Fruit fly (Drosophila melanogaster) whole organism, embryonic: Measurements from ENCODE around the gene Ada2a.
A peak's percentile ranks its signal among the peaks of the same experiment; 100 is the strongest.

Experiments
- ATbp ChIP-seq: fragments of 200-800 bp; sonication (Bioruptor generic); optimal IDR thresholded peaks from 2 replicates; lab custom pipeline; 2017; ENCODE audit warnings: missing biosample characterization, mild to moderate bottlenecking, missing genetic modification characterization, missing genetic modification reagents
- Ada2b ChIP-seq: fragments of 200-800 bp; sonication (Bioruptor generic); IDR thresholded peaks from 2 replicates; pipeline ENCODE4 v1.3.6; 2022; ENCODE audit warnings: missing biosample characterization, missing genetic modification characterization
- Atf3 ChIP-seq: fragments of 200-800 bp; sonication (Bioruptor generic); optimal IDR thresholded peaks from 3 replicates; lab custom pipeline; 2016; ENCODE audit warnings: missing biosample characterization, missing genetic modification characterization
- CG11085 ChIP-seq: fragments of 200-800 bp; sonication (Bioruptor generic); IDR thresholded peaks from 2 replicates; pipeline ENCODE4 v1.3.6; 2022; ENCODE audit warnings: missing biosample characterization, missing genetic modification characterization
- CG11456 ChIP-seq: fragments of 200-800 bp; sonication (Bioruptor generic); IDR thresholded peaks from 3 replicates; pipeline ENCODE4 v1.3.6; 2022; ENCODE audit warnings: missing biosample characterization, missing genetic modification characterization
- CG11560 ChIP-seq: fragments of 200-800 bp; sonication (Bioruptor generic); IDR thresholded peaks from 3 replicates; pipeline ENCODE4 v1.3.6; 2022; ENCODE audit warnings: missing biosample characterization, missing genetic modification characterization
- CG11695 ChIP-seq: fragments of 200-800 bp; sonication (Bioruptor generic); IDR thresholded peaks from 3 replicates; pipeline ENCODE4 v1.3.6; 2022; ENCODE audit warnings: missing biosample characterization, missing genetic modification characterization
- CG11723 ChIP-seq: fragments of 200-800 bp; sonication (Bioruptor generic); optimal IDR thresholded peaks from 2 replicates; lab custom pipeline; 2017; ENCODE audit warnings: missing biosample characterization, mild to moderate bottlenecking, missing genetic modification characterization
- CG12219 ChIP-seq: fragments of 200-800 bp; sonication (Bioruptor generic); optimal IDR thresholded peaks from 3 replicates; lab custom pipeline; 2018; ENCODE audit warnings: missing biosample characterization, mild to moderate bottlenecking, missing genetic modification characterization
- CG13424 ChIP-seq: fragments of 200-800 bp; sonication (Bioruptor generic); optimal IDR thresholded peaks from 2 replicates; lab custom pipeline; 2019; ENCODE audit warnings: missing biosample characterization, mild to moderate bottlenecking, missing genetic modification characterization, moderate library complexity
- CG14441 ChIP-seq: fragments of 200-800 bp; sonication (Bioruptor generic); IDR thresholded peaks from 2 replicates; pipeline ENCODE4 v1.3.6; 2022; ENCODE audit warnings: missing biosample characterization, missing genetic modification characterization
- CG14710 ChIP-seq: fragments of 200-800 bp; sonication (Bioruptor generic); optimal IDR thresholded peaks from 3 replicates; lab custom pipeline; 2019; ENCODE audit warnings: missing biosample characterization, mild to moderate bottlenecking, missing genetic modification characterization, moderate library complexity
- CG1602 ChIP-seq: fragments of 200-800 bp; sonication (Bioruptor generic); optimal IDR thresholded peaks from 3 replicates; lab custom pipeline; 2016; ENCODE audit warnings: missing biosample characterization, missing genetic modification characterization
- CG16813 ChIP-seq: fragments of 200-800 bp; sonication (Bioruptor generic); IDR thresholded peaks from 3 replicates; pipeline ENCODE4 v1.3.6; 2022; ENCODE audit warnings: missing biosample characterization, missing genetic modification characterization; ENCODE audit not compliant: partially characterized antibody
- CG16863 ChIP-seq: fragments of 200-800 bp; sonication (Bioruptor generic); optimal IDR thresholded peaks from 3 replicates; lab custom pipeline; 2016; ENCODE audit warnings: missing biosample characterization, missing genetic modification characterization
- CG1792 ChIP-seq: fragments of 200-800 bp; sonication (Bioruptor generic); optimal IDR thresholded peaks from 2 replicates; lab custom pipeline; 2016; ENCODE audit warnings: missing biosample characterization, missing genetic modification characterization
- CG1832 ChIP-seq: fragments of 200-800 bp; sonication (Bioruptor generic); optimal IDR thresholded peaks from 2 replicates; lab custom pipeline; 2017; ENCODE audit warnings: missing biosample characterization, mild to moderate bottlenecking, missing genetic modification characterization, inconsistent platforms
- CG3163 ChIP-seq: fragments of 200-800 bp; sonication (Bioruptor generic); optimal IDR thresholded peaks from 3 replicates; lab custom pipeline; 2016; ENCODE audit warnings: missing biosample characterization, missing genetic modification characterization
- CG32532 ChIP-seq: fragments of 200-800 bp; sonication (Bioruptor generic); IDR thresholded peaks from 2 replicates; pipeline ENCODE4 v1.3.6; 2022; ENCODE audit warnings: missing biosample characterization, missing genetic modification characterization
- CG3281 ChIP-seq: fragments of 200-800 bp; sonication (Bioruptor generic); optimal IDR thresholded peaks from 3 replicates; lab custom pipeline; 2017; ENCODE audit warnings: missing biosample characterization, mild to moderate bottlenecking, missing genetic modification characterization
- CG33557 ChIP-seq: fragments of 200-800 bp; sonication (Bioruptor generic); optimal IDR thresholded peaks from 2 replicates; lab custom pipeline; 2019; ENCODE audit warnings: missing biosample characterization, mild to moderate bottlenecking, missing genetic modification characterization, moderate library complexity
- CG42726 ChIP-seq: fragments of 200-800 bp; sonication (Bioruptor generic); IDR thresholded peaks from 2 replicates; pipeline ENCODE4 v1.3.6; 2022; ENCODE audit warnings: missing biosample characterization, missing genetic modification characterization; ENCODE audit not compliant: partially characterized antibody
- CG6175 ChIP-seq: fragments of 200-800 bp; sonication (Bioruptor generic); IDR thresholded peaks from 3 replicates; pipeline ENCODE4 v1.3.6; 2022; ENCODE audit warnings: missing biosample characterization, missing genetic modification characterization
- CG6254 ChIP-seq: fragments of 200-800 bp; sonication (Bioruptor generic); optimal IDR thresholded peaks from 3 replicates; lab custom pipeline; 2017; ENCODE audit warnings: mild to moderate bottlenecking, missing biosample characterization, missing genetic modification reagents, missing genetic modification characterization
- CG8944 ChIP-seq: fragments of 200-800 bp; sonication (Bioruptor generic); optimal IDR thresholded peaks from 3 replicates; lab custom pipeline; 2016; ENCODE audit warnings: missing biosample characterization, missing genetic modification characterization
- CG9437 ChIP-seq: fragments of 200-800 bp; sonication (Bioruptor generic); optimal IDR thresholded peaks from 2 replicates; lab custom pipeline; 2018; ENCODE audit warnings: missing biosample characterization, mild to moderate bottlenecking, missing genetic modification characterization
- D19A ChIP-seq: fragments of 200-800 bp; optimal IDR thresholded peaks from 3 replicates; lab custom pipeline; 2019; ENCODE audit warnings: missing biosample characterization, mild to moderate bottlenecking, missing genetic modification characterization, moderate library complexity
- Dref ChIP-seq: fragments of 200-800 bp; sonication (Bioruptor generic); IDR thresholded peaks from 2 replicates; pipeline ENCODE4 v1.3.6; 2022; ENCODE audit warnings: missing biosample characterization, missing genetic modification characterization
- ERR ChIP-seq: fragments of 200-800 bp; sonication (Bioruptor generic); optimal IDR thresholded peaks from 2 replicates; lab custom pipeline; 2016; ENCODE audit warnings: missing biosample characterization, missing genetic modification characterization
- Elba2 ChIP-seq: fragments of 200-800 bp; sonication (Bioruptor generic); optimal IDR thresholded peaks from 3 replicates; lab custom pipeline; 2016; ENCODE audit warnings: missing biosample characterization, missing genetic modification characterization
- HLH4C ChIP-seq: fragments of 200-800 bp; sonication (Bioruptor generic); IDR thresholded peaks from 3 replicates; pipeline ENCODE4 v1.3.6; 2022; ENCODE audit warnings: missing biosample characterization, missing genetic modification characterization; ENCODE audit not compliant: partially characterized antibody
- MBD-R2 ChIP-seq: fragments of 200-800 bp; sonication (Bioruptor generic); IDR thresholded peaks from 2 replicates; pipeline ENCODE4 v1.3.6; 2022; ENCODE audit warnings: missing biosample characterization, missing genetic modification characterization
- MTF-1 ChIP-seq: fragments of 200-800 bp; sonication (Bioruptor generic); optimal IDR thresholded peaks from 2 replicates; lab custom pipeline; 2018; ENCODE audit warnings: missing biosample characterization, mild to moderate bottlenecking, missing genetic modification characterization, borderline replicate concordance
- Med ChIP-seq: fragments of 200-800 bp; sonication (Bioruptor generic); peaks from one replicate; lab custom pipeline; 2016; ENCODE audit warnings: missing biosample characterization, missing genetic modification characterization, mild to moderate bottlenecking, inconsistent platforms, moderate library complexity
- NFAT ChIP-seq: fragments of 200-800 bp; sonication (Bioruptor generic); IDR thresholded peaks from 2 replicates; pipeline ENCODE4 v1.3.6; 2022; ENCODE audit warnings: missing biosample characterization, missing genetic modification characterization
- Pdp1 ChIP-seq, 2 experiments: fragments of 200-800 bp; sonication (Bioruptor generic); optimal IDR thresholded peaks; 3 replicates each; lab custom pipeline; 2016; ENCODE audit warnings: missing biosample characterization in 2 of 2, missing genetic modification characterization in 2 of 2, mild to moderate bottlenecking in 1 of 2, moderate library complexity in 1 of 2
- Sry-δ ChIP-seq: fragments of 200-800 bp; sonication (Bioruptor generic); optimal IDR thresholded peaks from 2 replicates; lab custom pipeline; 2016; ENCODE audit warnings: missing biosample characterization, missing genetic modification characterization
- ara ChIP-seq: fragments of 200-800 bp; sonication (Bioruptor generic); IDR thresholded peaks from 2 replicates; pipeline ENCODE4 v1.3.6; 2022; ENCODE audit warnings: missing biosample characterization, missing genetic modification characterization
- cg ChIP-seq: fragments of 200-800 bp; sonication (Bioruptor generic); optimal IDR thresholded peaks from 3 replicates; lab custom pipeline; 2019; ENCODE audit warnings: missing biosample characterization, mild to moderate bottlenecking, missing genetic modification characterization, moderate library complexity
- crol ChIP-seq: fragments of 200-800 bp; sonication (Bioruptor generic); IDR thresholded peaks from 2 replicates; pipeline ENCODE4 v1.3.6; 2022; ENCODE audit warnings: missing biosample characterization, missing genetic modification characterization
- dm ChIP-seq: fragments of 200-800 bp; sonication (Bioruptor generic); optimal IDR thresholded peaks from 3 replicates; lab custom pipeline; 2016; ENCODE audit warnings: missing biosample characterization, missing genetic modification characterization
- gt ChIP-seq: fragments of 200-800 bp; sonication (Bioruptor generic); IDR thresholded peaks from 2 replicates; pipeline ENCODE4 v1.3.6; 2022; ENCODE audit warnings: missing biosample characterization, missing genetic modification characterization
- pita ChIP-seq: fragments of 200-800 bp; sonication (Bioruptor generic); optimal IDR thresholded peaks from 2 replicates; lab custom pipeline; 2017; ENCODE audit warnings: missing biosample characterization, mild to moderate bottlenecking, missing genetic modification characterization
- pros ChIP-seq: fragments of 200-800 bp; sonication (Bioruptor generic); optimal IDR thresholded peaks from 3 replicates; lab custom pipeline; 2019; ENCODE audit warnings: missing biosample characterization, mild to moderate bottlenecking, missing genetic modification characterization, moderate library complexity
- row ChIP-seq: fragments of 200-800 bp; sonication (Bioruptor generic); IDR thresholded peaks from 3 replicates; pipeline ENCODE4 v1.3.6; 2022; ENCODE audit warnings: missing biosample characterization, missing genetic modification characterization
- sens ChIP-seq: fragments of 200-800 bp; sonication (Bioruptor generic); peaks from one replicate; lab custom pipeline; 2016; ENCODE audit warnings: missing biosample characterization, missing genetic modification characterization
- slp2 ChIP-seq: fragments of 200-800 bp; sonication (Bioruptor generic); optimal IDR thresholded peaks from 2 replicates; lab custom pipeline; 2016; ENCODE audit warnings: missing biosample characterization, missing genetic modification characterization
- toy ChIP-seq: fragments of 200-800 bp; sonication (Bioruptor generic); IDR thresholded peaks from 2 replicates; pipeline ENCODE4 v1.3.6; 2022; ENCODE audit warnings: missing biosample characterization, missing genetic modification characterization
- twi ChIP-seq: fragments of 200-800 bp; optimal IDR thresholded peaks from 2 replicates; lab custom pipeline; 2019; ENCODE audit warnings: missing biosample characterization, mild to moderate bottlenecking, missing genetic modification characterization, moderate library complexity
- wdn ChIP-seq: fragments of 200-800 bp; sonication (Bioruptor generic); IDR thresholded peaks from 2 replicates; pipeline ENCODE4 v1.3.6; 2022; ENCODE audit warnings: missing biosample characterization, missing genetic modification characterization
- wor ChIP-seq: fragments of 200-800 bp; sonication (Bioruptor generic); IDR thresholded peaks from 2 replicates; pipeline ENCODE4 v1.3.6; 2022; ENCODE audit warnings: missing biosample characterization, missing genetic modification characterization
- zen ChIP-seq: fragments of 200-800 bp; sonication (Bioruptor generic); optimal IDR thresholded peaks from 3 replicates; lab custom pipeline; 2018; ENCODE audit warnings: missing biosample characterization, mild to moderate bottlenecking, missing genetic modification characterization, moderate library complexity

Gene Ada2a

dm6 chr3R:18226809-18227157 is 28.5 kb downstream of the Ada2a start (continued):
- TF ChIP-seq slp2 (GFP tag; lab: Kevin White, UChicago) (no peak), zen (tag; lab: Kevin White, UChicago) (no peak), pita (GFP tag; lab: Kevin White, UChicago) (no peak), CG1792 (GFP tag; lab: Kevin White, UChicago) (no peak), twi (no peak), CG11085 (GFP tag; lab: Robert Waterston, UW) (no peak), ATbp (GFP tag; lab: Kevin White, UChicago) (no peak), CG11695 (GFP tag; lab: Robert Waterston, UW) (0 out of 3 replicates have a peak, but pooled peaks have one; percentile 39), pros (GFP tag; lab: Kevin White, UChicago) (no peak), CG1602 (GFP tag; lab: Kevin White, UChicago) (no peak), CG3163 (no peak), CG13424 (tag; lab: Kevin White, UChicago) (no peak), Atf3 (GFP tag; lab: Kevin White, UChicago) (no peak), CG8944 (no peak), wdn (no peak), toy (GFP tag; lab: Robert Waterston, UW) (no peak), CG14710 (tag; lab: Kevin White, UChicago) (no peak), wor (no peak), ara (GFP tag; lab: Robert Waterston, UW) (0 out of 2 replicates have a peak, but pooled peaks have one; percentile 25), CG32532 (no peak), CG1832 (GFP tag; lab: Kevin White, UChicago) (no peak), dm (GFP tag; lab: Kevin White, UChicago) (no peak), D19A (tag; lab: Kevin White, UChicago) (no peak), Ada2b (GFP tag; lab: Robert Waterston, UW) (no peak), NFAT (peak; percentile 75), row (no peak), CG6175 (no peak), gt (GFP tag; lab: Robert Waterston, UW) (no peak), Pdp1 (GFP tag; optimal IDR thresholded peaks at IDR 0.05; lab: Kevin White, UChicago) (peak in 1 of 2 experiments; percentile 24), CG16863 (no peak), cg (GFP tag; lab: Kevin White, UChicago) (no peak), crol (GFP tag; lab: Robert Waterston, UW) (peak; percentile 86), CG11456 (GFP tag; lab: Robert Waterston, UW) (no peak), Med (GFP tag; lab: Kevin White, UChicago) (no peak), CG3281 (GFP tag; lab: Kevin White, UChicago) (no peak), CG16813 (GFP tag; lab: Robert Waterston, UW) (no peak), Dref (peak; percentile 18; the same call in 1 of the 2 replicates), CG14441 (GFP tag; lab: Robert Waterston, UW) (0 out of 2 replicates have a peak, but pooled peaks have one; percentile 13), CG9437 (no peak), Elba2 (no peak), MBD-R2 (no peak), HLH4C (GFP tag; lab: Robert Waterston, UW) (0 out of 3 replicates have a peak, but pooled peaks have one; percentile 20), CG11560 (no peak), CG42726 (no peak), Sry-δ (GFP tag; lab: Kevin White, UChicago) (no peak), sens (no peak), CG11723 (GFP tag; lab: Kevin White, UChicago) (no peak), CG12219 (GFP tag; lab: Kevin White, UChicago) (no peak), ERR (GFP tag; lab: Kevin White, UChicago) (peak; percentile 92), CG6254 (GFP tag; lab: Kevin White, UChicago) (no peak), CG33557 (GFP tag; lab: Kevin White, UChicago) (no peak), MTF-1 (no peak)
- TF ChIP-seq, all 482 proteins: peak for 13
